Fruit fly (Drosophila melanogaster) whole organism, embryonic: ENCODE measurements around the gene Sec5.

ENCODE experiments used
- Bteb2 ChIP-seq: fragments of 200-800 bp; sonication (Bioruptor generic); optimal IDR thresholded peaks from 2 replicates; lab custom pipeline; 2016; ENCODE audit warnings: missing biosample characterization, missing genetic modification characterization
- CG11456 ChIP-seq: fragments of 200-800 bp; sonication (Bioruptor generic); IDR thresholded peaks from 3 replicates; pipeline ENCODE4 v1.3.6; 2022; ENCODE audit warnings: missing biosample characterization, missing genetic modification characterization
- CG12391 ChIP-seq: fragments of 200-800 bp; sonication (Bioruptor generic); optimal IDR thresholded peaks from 3 replicates; lab custom pipeline; 2018; ENCODE audit warnings: missing biosample characterization, mild to moderate bottlenecking, missing genetic modification characterization, moderate library complexity
- CG13424 ChIP-seq: fragments of 200-800 bp; sonication (Bioruptor generic); optimal IDR thresholded peaks from 2 replicates; lab custom pipeline; 2019; ENCODE audit warnings: missing biosample characterization, mild to moderate bottlenecking, missing genetic modification characterization, moderate library complexity
- CG13775 ChIP-seq: fragments of 200-800 bp; sonication (Bioruptor generic); optimal IDR thresholded peaks from 3 replicates; lab custom pipeline; 2017; ENCODE audit warnings: missing biosample characterization, mild to moderate bottlenecking, missing genetic modification characterization
- CG18599 ChIP-seq: fragments of 200-800 bp; sonication (Bioruptor generic); optimal IDR thresholded peaks from 3 replicates; lab custom pipeline; 2017; ENCODE audit warnings: missing biosample characterization, missing genetic modification characterization, mild to moderate bottlenecking, moderate library complexity, missing genetic modification reagents
- CG18764 ChIP-seq: fragments of 200-800 bp; sonication (Bioruptor generic); optimal IDR thresholded peaks from 3 replicates; lab custom pipeline; 2016; ENCODE audit warnings: missing biosample characterization, missing genetic modification characterization
- CG3163 ChIP-seq: fragments of 200-800 bp; sonication (Bioruptor generic); optimal IDR thresholded peaks from 3 replicates; lab custom pipeline; 2016; ENCODE audit warnings: missing biosample characterization, missing genetic modification characterization
- CG4328 ChIP-seq: fragments of 200-800 bp; sonication (Bioruptor generic); optimal IDR thresholded peaks from 3 replicates; lab custom pipeline; 2017; ENCODE audit warnings: missing biosample characterization, missing genetic modification reagents, missing genetic modification characterization
- CG6813 ChIP-seq: fragments of 200-800 bp; sonication (Bioruptor generic); optimal IDR thresholded peaks from 2 replicates; lab custom pipeline; 2017; ENCODE audit warnings: missing biosample characterization, missing genetic modification characterization, mild to moderate bottlenecking, moderate library complexity, missing genetic modification reagents
- CG8290 ChIP-seq, 3 experiments: fragments of 200-800 bp; sonication (Bioruptor generic); optimal IDR thresholded peaks; 2 replicates each; lab custom pipeline; 2016 to 2019; ENCODE audit warnings: missing biosample characterization in 3 of 3, missing genetic modification characterization in 3 of 3, mild to moderate bottlenecking in 2 of 3, moderate library complexity in 1 of 3
- CG8388 ChIP-seq: fragments of 200-800 bp; sonication (Bioruptor generic); optimal IDR thresholded peaks from 2 replicates; lab custom pipeline; 2019; ENCODE audit warnings: missing biosample characterization, mild to moderate bottlenecking, missing genetic modification characterization, moderate library complexity
- CG8924 ChIP-seq: fragments of 200-800 bp; optimal IDR thresholded peaks from 3 replicates; lab custom pipeline; 2019; ENCODE audit warnings: missing biosample characterization, mild to moderate bottlenecking, missing genetic modification characterization, moderate library complexity
- CG8944 ChIP-seq: fragments of 200-800 bp; sonication (Bioruptor generic); optimal IDR thresholded peaks from 3 replicates; lab custom pipeline; 2016; ENCODE audit warnings: missing biosample characterization, missing genetic modification characterization
- CHES-1-like ChIP-seq: fragments of 200-800 bp; sonication (Bioruptor generic); optimal IDR thresholded peaks from 2 replicates; lab custom pipeline; 2016; ENCODE audit warnings: missing biosample characterization, missing genetic modification characterization
- Camta ChIP-seq: fragments of 200-800 bp; sonication (Bioruptor generic); optimal IDR thresholded peaks from 2 replicates; lab custom pipeline; 2016; ENCODE audit warnings: missing biosample characterization, missing genetic modification characterization
- Chrac-16 ChIP-seq: fragments of 200-800 bp; sonication (Bioruptor generic); optimal IDR thresholded peaks from 3 replicates; lab custom pipeline; 2016; ENCODE audit warnings: missing biosample characterization, missing genetic modification characterization
- Dek ChIP-seq: fragments of 200-800 bp; sonication (Bioruptor generic); optimal IDR thresholded peaks from 3 replicates; lab custom pipeline; 2019; ENCODE audit warnings: missing biosample characterization, mild to moderate bottlenecking, missing genetic modification characterization, moderate library complexity
- GATAe ChIP-seq: fragments of 200-800 bp; sonication (Bioruptor generic); conservative IDR thresholded peaks from 2 replicates; pipeline ENCODE4 v1.3.6; 2022; ENCODE audit warnings: missing biosample characterization, missing genetic modification characterization
- HLH4C ChIP-seq: fragments of 200-800 bp; sonication (Bioruptor generic); IDR thresholded peaks from 3 replicates; pipeline ENCODE4 v1.3.6; 2022; ENCODE audit warnings: missing biosample characterization, missing genetic modification characterization; ENCODE audit not compliant: partially characterized antibody
- HLHmδ ChIP-seq: fragments of 200-800 bp; sonication (Bioruptor generic); optimal IDR thresholded peaks from 2 replicates; lab custom pipeline; 2018; ENCODE audit warnings: missing biosample characterization, mild to moderate bottlenecking, missing genetic modification characterization, moderate library complexity
- Hand ChIP-seq: fragments of 200-800 bp; sonication (Bioruptor generic); optimal IDR thresholded peaks from 2 replicates; lab custom pipeline; 2017; ENCODE audit warnings: mild to moderate bottlenecking, missing biosample characterization, missing genetic modification reagents, missing genetic modification characterization
- Lim3 ChIP-seq: fragments of 200-800 bp; sonication (Bioruptor generic); IDR thresholded peaks from 2 replicates; pipeline ENCODE4 v1.3.6; 2022; ENCODE audit warnings: missing biosample characterization, missing genetic modification characterization
- Oli ChIP-seq: fragments of 200-800 bp; sonication (Bioruptor generic); optimal IDR thresholded peaks from 2 replicates; lab custom pipeline; 2018; ENCODE audit warnings: missing biosample characterization, mild to moderate bottlenecking, missing genetic modification characterization, moderate library complexity
- PHDP ChIP-seq: fragments of 200-800 bp; sonication (Bioruptor generic); optimal IDR thresholded peaks from 3 replicates; lab custom pipeline; 2018; ENCODE audit warnings: missing biosample characterization, mild to moderate bottlenecking, missing genetic modification characterization, moderate library complexity
- Six4 ChIP-seq: fragments of 200-800 bp; sonication (Bioruptor generic); optimal IDR thresholded peaks from 2 replicates; lab custom pipeline; 2016; ENCODE audit warnings: missing biosample characterization, missing genetic modification characterization
- Sox102F ChIP-seq: fragments of 200-800 bp; sonication (Bioruptor generic); optimal IDR thresholded peaks from 2 replicates; lab custom pipeline; 2018; ENCODE audit warnings: missing biosample characterization, mild to moderate bottlenecking, missing genetic modification characterization, moderate library complexity
- Stat92E ChIP-seq, 3 experiments: fragments of >200 bp in 2 of 3; fragments of 200-800 bp in 1 of 3; sonication (Bioruptor generic) in 1 of 3; optimal IDR thresholded peaks; 2 replicates each; lab custom pipeline; 2017 to 2019; ENCODE audit warnings: missing biosample characterization in 3 of 3, missing genetic modification characterization in 3 of 3, mild to moderate bottlenecking in 1 of 3, moderate library complexity in 1 of 3
- Vsx1 ChIP-seq: fragments of 200-800 bp; sonication (Bioruptor generic); optimal IDR thresholded peaks from 2 replicates; lab custom pipeline; 2017; ENCODE audit warnings: missing biosample characterization, mild to moderate bottlenecking, missing genetic modification characterization, missing genetic modification reagents
- Xrp1 ChIP-seq: fragments of 200-800 bp; sonication (Bioruptor generic); IDR thresholded peaks from 2 replicates; pipeline ENCODE4 v1.3.6; 2022; ENCODE audit warnings: missing biosample characterization, missing genetic modification characterization
- ac ChIP-seq: fragments of 200-800 bp; sonication (Bioruptor generic); optimal IDR thresholded peaks from 3 replicates; lab custom pipeline; 2017; ENCODE audit warnings: missing biosample characterization, mild to moderate bottlenecking, missing genetic modification characterization
- amos ChIP-seq: fragments of 200-800 bp; sonication (Bioruptor generic); IDR thresholded peaks from 2 replicates; pipeline ENCODE4 v1.3.6; 2022; ENCODE audit warnings: missing biosample characterization, missing genetic modification characterization; ENCODE audit not compliant: partially characterized antibody
- ap ChIP-seq: fragments of 200-800 bp; sonication (Bioruptor generic); IDR thresholded peaks from 2 replicates; pipeline ENCODE4 v1.3.6; 2022; ENCODE audit warnings: missing biosample characterization, missing genetic modification characterization
- bsh ChIP-seq, 2 experiments: fragments of 200-800 bp; sonication (Bioruptor generic); optimal IDR thresholded peaks; 2 replicates each; lab custom pipeline; 2017 to 2018; ENCODE audit warnings: mild to moderate bottlenecking in 2 of 2, missing biosample characterization in 2 of 2, missing genetic modification characterization in 2 of 2, moderate library complexity in 1 of 2
- cg ChIP-seq: fragments of 200-800 bp; sonication (Bioruptor generic); optimal IDR thresholded peaks from 3 replicates; lab custom pipeline; 2019; ENCODE audit warnings: missing biosample characterization, mild to moderate bottlenecking, missing genetic modification characterization, moderate library complexity
- da ChIP-seq: fragments of 200-800 bp; sonication (Bioruptor generic); optimal IDR thresholded peaks from 2 replicates; lab custom pipeline; 2016; ENCODE audit warnings: missing biosample characterization, missing genetic modification characterization
- dpn ChIP-seq, 2 experiments: fragments of 200-800 bp; sonication (Bioruptor generic); optimal IDR thresholded peaks; 3 replicates each; lab custom pipeline; 2016; ENCODE audit warnings: missing biosample characterization in 2 of 2, missing genetic modification characterization in 2 of 2
- eve ChIP-seq, 2 experiments: fragments of >200 bp; optimal IDR thresholded peaks; 2 replicates each; lab custom pipeline; 2017; ENCODE audit warnings: missing biosample characterization in 2 of 2, missing genetic modification characterization in 2 of 2
- exex ChIP-seq: fragments of 200-800 bp; sonication (Bioruptor generic); optimal IDR thresholded peaks from 4 replicates; lab custom pipeline; 2018; ENCODE audit warnings: missing biosample characterization, mild to moderate bottlenecking, missing genetic modification characterization, moderate library complexity
- klu ChIP-seq: fragments of 200-800 bp; sonication (Bioruptor generic); IDR thresholded peaks from 2 replicates; pipeline ENCODE4 v1.3.6; 2022; ENCODE audit warnings: missing biosample characterization, missing genetic modification characterization
- phol ChIP-seq: fragments of 200-800 bp; sonication (Bioruptor generic); optimal IDR thresholded peaks from 3 replicates; lab custom pipeline; 2018; ENCODE audit warnings: missing biosample characterization, mild to moderate bottlenecking, missing genetic modification characterization, moderate library complexity
- row ChIP-seq: fragments of 200-800 bp; sonication (Bioruptor generic); IDR thresholded peaks from 3 replicates; pipeline ENCODE4 v1.3.6; 2022; ENCODE audit warnings: missing biosample characterization, missing genetic modification characterization
- sd ChIP-seq: fragments of 200-800 bp; sonication (Bioruptor generic); optimal IDR thresholded peaks from 3 replicates; lab custom pipeline; 2018; ENCODE audit warnings: missing biosample characterization, mild to moderate bottlenecking, missing genetic modification characterization, moderate library complexity
- sens ChIP-seq: fragments of 200-800 bp; sonication (Bioruptor generic); peaks from one replicate; lab custom pipeline; 2016; ENCODE audit warnings: missing biosample characterization, missing genetic modification characterization
- sens-2 ChIP-seq: fragments of 200-800 bp; sonication (Bioruptor generic); IDR thresholded peaks from 2 replicates; pipeline ENCODE4 v1.3.6; 2022; ENCODE audit warnings: missing biosample characterization, missing genetic modification characterization
- sim ChIP-seq: fragments of 200-800 bp; sonication (Bioruptor generic); IDR thresholded peaks from 2 replicates; pipeline ENCODE4 v1.3.6; 2022; ENCODE audit warnings: missing biosample characterization, missing genetic modification characterization
- sisA ChIP-seq: fragments of 200-800 bp; sonication (Bioruptor generic); IDR thresholded peaks from 2 replicates; pipeline ENCODE4 v1.3.6; 2022; ENCODE audit warnings: missing biosample characterization, missing genetic modification characterization
- slp2 ChIP-seq: fragments of 200-800 bp; sonication (Bioruptor generic); optimal IDR thresholded peaks from 2 replicates; lab custom pipeline; 2016; ENCODE audit warnings: missing biosample characterization, missing genetic modification characterization
- stwl ChIP-seq: fragments of 200-800 bp; sonication (Bioruptor generic); optimal IDR thresholded peaks from 3 replicates; lab custom pipeline; 2018; ENCODE audit warnings: missing biosample characterization, mild to moderate bottlenecking, missing genetic modification characterization, moderate library complexity
- trem ChIP-seq: fragments of 200-800 bp; optimal IDR thresholded peaks from 3 replicates; lab custom pipeline; 2019; ENCODE audit warnings: missing biosample characterization, mild to moderate bottlenecking, missing genetic modification characterization, moderate library complexity
- tup ChIP-seq: fragments of 200-800 bp; sonication (Bioruptor generic); optimal IDR thresholded peaks from 2 replicates; lab custom pipeline; 2016; ENCODE audit warnings: missing biosample characterization, mild to moderate bottlenecking, missing genetic modification characterization, moderate library complexity

Sec5 gene

DNA sequence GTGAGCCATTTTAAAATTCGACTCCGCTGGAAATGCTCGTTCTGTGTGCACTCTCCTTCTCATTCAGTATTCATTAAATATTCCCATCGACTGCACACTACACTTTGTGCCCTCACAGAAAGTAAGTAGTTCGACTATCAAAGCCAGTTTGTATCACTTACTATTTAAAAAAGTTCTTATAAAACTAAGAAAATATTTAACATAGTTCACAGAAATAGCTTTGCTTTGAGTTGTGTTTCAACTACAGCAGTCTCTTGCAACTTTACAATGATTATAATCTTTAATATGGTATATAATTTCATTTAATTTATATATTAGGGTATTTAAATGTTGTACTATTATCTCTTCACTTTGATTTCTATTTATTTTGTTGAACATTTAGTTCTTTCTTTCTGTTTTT is 17.6 kb upstream of the Sec5 start (continued):
- TF ChIP-seq klu (no peak), CG18764 (GFP tag; lab: Kevin White, UChicago) (no peak), sisA (no peak), sens (GFP tag; lab: Kevin White, UChicago) (peak; percentile 83), trem (tag; lab: Kevin White, UChicago) (peak; percentile 12), ac (no peak), CG13775 (GFP tag; lab: Kevin White, UChicago) (no peak), Sox102F (GFP tag; lab: Kevin White, UChicago) (peak; percentile 10), CG11456 (GFP tag; lab: Robert Waterston, UW) (no peak), Six4 (GFP tag; lab: Kevin White, UChicago) (no peak), Vsx1 (no peak), row (GFP tag; lab: Robert Waterston, UW) (peak; percentile 52), phol (peak; percentile 49), CG8388 (GFP tag; lab: Kevin White, UChicago) (peak; percentile 37), cg (no peak), Bteb2 (GFP tag; lab: Kevin White, UChicago) (no peak), Stat92E (GFP tag; optimal IDR thresholded peaks at IDR 0.05; lab: Kevin White, UChicago) (peak in 1 of 3 experiments; percentile 50), HLH4C (no peak), CG8924 (tag; lab: Kevin White, UChicago) (peak; percentile 29), PHDP (tag; lab: Kevin White, UChicago) (peak; percentile 24), CG3163 (GFP tag; lab: Kevin White, UChicago) (no peak), da (GFP tag; lab: Kevin White, UChicago) (no peak), GATAe (GFP tag; lab: Robert Waterston, UW) (no peak), Chrac-16 (GFP tag; lab: Kevin White, UChicago) (no peak), Xrp1 (GFP tag; lab: Robert Waterston, UW) (peak; percentile 51), tup (GFP tag; lab: Kevin White, UChicago) (no peak), CG6813 (no peak), sd (tag; lab: Kevin White, UChicago) (no peak), CG4328 (GFP tag; lab: Kevin White, UChicago) (no peak), CG8290 (GFP tag; optimal IDR thresholded peaks at IDR 0.05; lab: Kevin White, UChicago) (no peak), CG8290 (tag; optimal IDR thresholded peaks at IDR 0.05; lab: Kevin White, UChicago) (no peak), sim (GFP tag; lab: Robert Waterston, UW) (no peak), Oli (tag; lab: Kevin White, UChicago) (no peak), sens-2 (GFP tag; lab: Robert Waterston, UW) (no peak), CG12391 (tag; lab: Kevin White, UChicago) (peak; percentile 37), eve (GFP tag; optimal IDR thresholded peaks at IDR 0.05; lab: Kevin White, UChicago) (peak in 1 of 2 experiments; percentile 2)

DNA sequence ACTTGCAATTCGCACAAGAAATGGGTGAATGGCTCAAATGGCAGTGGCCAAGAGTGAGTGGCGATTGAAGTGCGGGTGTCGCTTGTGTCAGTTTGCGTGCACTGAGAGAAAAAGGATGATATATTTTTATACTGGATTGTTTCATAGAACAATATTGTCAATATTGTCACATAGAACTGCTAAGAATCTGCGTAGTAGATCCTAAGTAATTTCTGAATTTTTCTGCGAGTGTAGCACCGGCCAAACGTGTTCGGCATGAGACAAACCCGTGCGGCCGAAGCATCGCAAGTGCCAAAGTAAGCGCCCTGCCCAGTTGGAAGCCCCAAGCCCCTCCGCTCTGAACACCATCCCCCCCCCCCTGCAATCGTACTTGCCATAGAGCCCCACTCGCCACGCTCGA is 16.8 kb upstream of the Sec5 start:
- TF ChIP-seq CG18599 (GFP tag; lab: Kevin White, UChicago) (peak; percentile 72), Hand (GFP tag; lab: Kevin White, UChicago) (no peak), HLHmδ (GFP tag; lab: Kevin White, UChicago) (no peak), CHES-1-like (GFP tag; lab: Kevin White, UChicago) (peak; percentile 46), CG8944 (GFP tag; lab: Kevin White, UChicago) (peak; percentile 51), CG13424 (peak; percentile 25), Dek (peak; percentile 30), Lim3 (GFP tag; lab: Robert Waterston, UW) (no peak; the same call in 1 of the 2 replicates), Stat92E (GFP tag; optimal IDR thresholded peaks at IDR 0.05; lab: Kevin White, UChicago) (no peak), ap (GFP tag; lab: Robert Waterston, UW) (peak; percentile 43; the same call in 1 of the 2 replicates), bsh (GFP tag; optimal IDR thresholded peaks at IDR 0.05; lab: Kevin White, UChicago) (peak in 1 of 2 experiments; percentile 37), stwl (tag; lab: Kevin White, UChicago) (no peak), slp2 (peak; percentile 41), exex (no peak), Camta (GFP tag; lab: Kevin White, UChicago) (no peak), dpn (GFP tag; optimal IDR thresholded peaks at IDR 0.05; lab: Kevin White, UChicago) (peak; percentile 45 to 59), amos (GFP tag; lab: Robert Waterston, UW) (no peak)
